Fruit fly (Drosophila melanogaster): Measurements from ENCODE around the gene CG4456.
A peak's percentile ranks its signal among the peaks of the same experiment; 100 is the strongest.

dm6 chr3L:9370907-9371365, 1.6 kb upstream of the CG4456 start, which contains the start of gene Fdx1:
- peak; percentile 88 for TF ChIP-seq tj (GFP tag; optimal IDR thresholded peaks at IDR 0.05)
- TF ChIP-seq CG7045 (GFP tag; optimal IDR thresholded peaks at IDR 0.05): no peak
- TF ChIP-seq kay (GFP tag; ENCODE audit: borderline replicate concordance): peak; percentile 88
- TF ChIP-seq Hr96 (GFP tag; optimal IDR thresholded peaks at IDR 0.05): no peak
- TF ChIP-seq toe (GFP tag; optimal IDR thresholded peaks at IDR 0.05): no peak
- TF ChIP-seq CG33017 (tag; optimal IDR thresholded peaks at IDR 0.05): no peak
- TF ChIP-seq bab1 (GFP tag; optimal IDR thresholded peaks at IDR 0.05): peak; percentile 56
- peak; percentile 22 for TF ChIP-seq Clk (GFP tag; optimal IDR thresholded peaks at IDR 0.05)

Data from whole organism, adult.